Worm (Caenorhabditis elegans) whole organism, L4/young adult: ENCODE results near the gene ZK742.4.

Source experiments
- W03F9.2 ChIP-seq: fragments of 150-350 bp; optimal IDR thresholded peaks from 2 replicates; lab custom pipeline; 2014; ENCODE audit warnings: missing biosample characterization, missing genetic modification characterization
- dao-5 ChIP-seq: sonication (generic microtip); optimal IDR thresholded peaks from 2 replicates; lab custom pipeline; 2016; ENCODE audit warnings: missing genotype, missing genetic modification characterization, moderate library complexity, missing compliant biosample characterization
- him-1 ChIP-seq: sonication (generic microtip); optimal IDR thresholded peaks from 2 replicates; lab custom pipeline; 2016; ENCODE audit warnings: missing genotype, missing genetic modification reagents, missing genetic modification characterization, missing compliant biosample characterization

DNA sequence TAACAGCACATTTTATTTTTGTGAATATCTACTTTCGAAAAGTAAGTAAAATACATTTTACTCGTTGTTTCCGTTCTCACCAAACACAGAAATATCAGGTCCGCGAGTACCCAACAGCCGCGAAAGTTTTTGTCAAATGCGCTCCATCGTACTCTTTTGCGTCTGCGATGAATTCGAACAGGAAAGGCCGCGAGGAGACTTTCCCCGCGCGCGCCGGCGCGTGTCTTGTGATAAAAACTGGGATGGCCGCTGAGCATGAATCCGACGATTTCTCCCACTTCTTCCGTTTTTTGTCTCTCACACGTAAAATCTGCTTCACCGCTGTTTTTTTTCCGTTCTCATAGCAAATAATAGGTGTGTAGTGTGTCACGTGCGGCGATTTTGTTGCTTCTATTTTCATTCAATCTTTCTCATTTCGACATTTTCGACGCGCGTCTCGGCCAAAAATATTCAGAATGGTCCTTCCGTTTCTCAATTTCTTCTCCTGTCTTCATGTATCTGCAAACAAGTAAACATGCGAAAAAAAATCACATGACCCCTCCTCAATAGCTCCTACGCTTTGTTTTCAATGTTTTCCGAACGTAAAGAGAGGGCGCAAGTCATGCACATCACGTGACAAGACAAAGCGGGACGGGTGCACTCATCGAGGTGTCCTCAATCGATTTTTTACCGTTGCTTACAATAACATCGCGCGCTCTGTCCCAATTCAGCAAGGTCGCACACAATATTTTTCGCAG is 7.4 kb downstream of the ZK742.4 start, which contains the start of gene uvs-1:
- TF ChIP-seq him-1 (tag; lab: Kevin White, UChicago): no peak
- no peak for TF ChIP-seq dao-5 (tag; lab: Kevin White, UChicago)
- no peak for TF ChIP-seq W03F9.2 (tag; lab: Kevin White, UChicago)
